Worm (Caenorhabditis elegans) whole organism, L1 larva: ENCODE data around the gene klp-19.

ENCODE experiments used
- ceh-63 ChIP-seq: fragments of 200-800 bp; sonication (Bioruptor generic); optimal IDR thresholded peaks from 2 replicates; lab custom pipeline; 2018; ENCODE audit warnings: mild to moderate bottlenecking, missing genetic modification characterization, missing compliant biosample characterization
- lin-39 ChIP-seq: fragments of 150-350 bp; optimal IDR thresholded peaks from 2 replicates; lab custom pipeline; 2014; ENCODE audit warnings: missing biosample characterization, missing genetic modification reagents, missing genetic modification characterization
- mep-1 ChIP-seq: fragments of 150-350 bp; optimal IDR thresholded peaks from 2 replicates; lab custom pipeline; 2014; ENCODE audit warnings: missing biosample characterization, missing genetic modification characterization

- no peak for TF ChIP-seq ceh-63 (GFP tag; lab: Kevin White, UChicago)
- no peak for TF ChIP-seq mep-1
- no peak for TF ChIP-seq lin-39
Measured at ce11 chrIII:13305537-13305936, 1.5 kb downstream of the klp-19 start.
